Fruit fly (Drosophila melanogaster) whole organism, embryonic: ENCODE results near the gene CG43925.

ENCODE experiments used
- CG10147 ChIP-seq: fragments of 200-800 bp; sonication (Bioruptor generic); optimal IDR thresholded peaks from 2 replicates; lab custom pipeline; 2019; ENCODE audit warnings: missing biosample characterization, mild to moderate bottlenecking, missing genetic modification characterization, moderate library complexity
- CG10462 ChIP-seq: fragments of 200-800 bp; sonication (Bioruptor generic); optimal IDR thresholded peaks from 2 replicates; lab custom pipeline; 2016; ENCODE audit warnings: missing biosample characterization, missing genetic modification characterization
- CG11695 ChIP-seq: fragments of 200-800 bp; sonication (Bioruptor generic); IDR thresholded peaks from 3 replicates; pipeline ENCODE4 v1.3.6; 2022; ENCODE audit warnings: missing biosample characterization, missing genetic modification characterization
- CG12236 ChIP-seq: fragments of 200-800 bp; sonication (Bioruptor generic); optimal IDR thresholded peaks from 2 replicates; lab custom pipeline; 2016; ENCODE audit warnings: missing biosample characterization, missing genetic modification characterization
- CG12659 ChIP-seq: fragments of 200-800 bp; sonication (Bioruptor generic); optimal IDR thresholded peaks from 3 replicates; lab custom pipeline; 2017; ENCODE audit warnings: mild to moderate bottlenecking, missing biosample characterization, missing genetic modification reagents, missing genetic modification characterization
- CG12942 ChIP-seq: fragments of 200-800 bp; sonication (Bioruptor generic); optimal IDR thresholded peaks from 3 replicates; lab custom pipeline; 2016; ENCODE audit warnings: missing biosample characterization, missing genetic modification characterization
- CG13775 ChIP-seq: fragments of 200-800 bp; sonication (Bioruptor generic); optimal IDR thresholded peaks from 3 replicates; lab custom pipeline; 2017; ENCODE audit warnings: missing biosample characterization, mild to moderate bottlenecking, missing genetic modification characterization
- CG15269 ChIP-seq: fragments of 200-800 bp; sonication (Bioruptor generic); optimal IDR thresholded peaks from 2 replicates; lab custom pipeline; 2018; ENCODE audit warnings: missing biosample characterization, mild to moderate bottlenecking, missing genetic modification characterization, moderate library complexity
- CG17829 ChIP-seq: fragments of 200-800 bp; optimal IDR thresholded peaks from 2 replicates; lab custom pipeline; 2019; ENCODE audit warnings: missing biosample characterization, mild to moderate bottlenecking, missing genetic modification characterization, moderate library complexity
- CG18011 ChIP-seq: fragments of 200-800 bp; sonication (Bioruptor generic); optimal IDR thresholded peaks from 2 replicates; lab custom pipeline; 2017; ENCODE audit warnings: missing biosample characterization, missing genetic modification characterization, mild to moderate bottlenecking, moderate library complexity, missing genotype
- CG18619 ChIP-seq: fragments of 200-800 bp; sonication (Bioruptor generic); optimal IDR thresholded peaks from 3 replicates; lab custom pipeline; 2017; ENCODE audit warnings: missing biosample characterization, mild to moderate bottlenecking, missing genetic modification characterization
- CG18764 ChIP-seq: fragments of 200-800 bp; sonication (Bioruptor generic); optimal IDR thresholded peaks from 3 replicates; lab custom pipeline; 2016; ENCODE audit warnings: missing biosample characterization, missing genetic modification characterization
- CG31365 ChIP-seq: fragments of 200-800 bp; sonication (Bioruptor generic); optimal IDR thresholded peaks from 2 replicates; lab custom pipeline; 2018; ENCODE audit warnings: missing biosample characterization, mild to moderate bottlenecking, missing genetic modification characterization
- CG33213 ChIP-seq: fragments of 200-800 bp; sonication (Bioruptor generic); optimal IDR thresholded peaks from 3 replicates; lab custom pipeline; 2016; ENCODE audit warnings: missing biosample characterization, missing genetic modification characterization
- CG33557 ChIP-seq: fragments of 200-800 bp; sonication (Bioruptor generic); optimal IDR thresholded peaks from 2 replicates; lab custom pipeline; 2019; ENCODE audit warnings: missing biosample characterization, mild to moderate bottlenecking, missing genetic modification characterization, moderate library complexity
- CG3407 ChIP-seq: fragments of 200-800 bp; sonication (Bioruptor generic); optimal IDR thresholded peaks from 2 replicates; lab custom pipeline; 2018; ENCODE audit warnings: missing biosample characterization, mild to moderate bottlenecking, missing genetic modification characterization
- CG34376 ChIP-seq: fragments of 200-800 bp; sonication (Bioruptor generic); optimal IDR thresholded peaks from 2 replicates; lab custom pipeline; 2018; ENCODE audit warnings: missing biosample characterization, mild to moderate bottlenecking, missing genetic modification characterization
- CG5953 ChIP-seq: fragments of 200-800 bp; sonication (Bioruptor generic); IDR thresholded peaks from 2 replicates; pipeline ENCODE4 v1.3.6; 2022; ENCODE audit warnings: missing biosample characterization, missing genetic modification characterization
- CG6254 ChIP-seq: fragments of 200-800 bp; sonication (Bioruptor generic); optimal IDR thresholded peaks from 3 replicates; lab custom pipeline; 2017; ENCODE audit warnings: mild to moderate bottlenecking, missing biosample characterization, missing genetic modification reagents, missing genetic modification characterization
- CG6654 ChIP-seq: fragments of 200-800 bp; sonication (Bioruptor generic); optimal IDR thresholded peaks from 2 replicates; lab custom pipeline; 2017; ENCODE audit warnings: missing biosample characterization, mild to moderate bottlenecking, missing genetic modification characterization
- CG8359 ChIP-seq: fragments of 200-800 bp; sonication (Bioruptor generic); optimal IDR thresholded peaks from 2 replicates; lab custom pipeline; 2017; ENCODE audit warnings: missing biosample characterization, mild to moderate bottlenecking, missing genetic modification characterization, borderline replicate concordance
- CTCF ChIP-seq: fragments of 200-800 bp; sonication (Bioruptor generic); optimal IDR thresholded peaks from 2 replicates; lab custom pipeline; 2017; ENCODE audit warnings: missing biosample characterization, mild to moderate bottlenecking, missing genetic modification characterization, moderate library complexity
- CkIIα-i1 ChIP-seq: fragments of 200-800 bp; sonication (Bioruptor generic); IDR thresholded peaks from 2 replicates; pipeline ENCODE4 v1.3.6; 2022; ENCODE audit warnings: missing biosample characterization, missing genetic modification characterization
- Dad ChIP-seq: fragments of 200-800 bp; sonication (Bioruptor generic); optimal IDR thresholded peaks from 3 replicates; lab custom pipeline; 2016; ENCODE audit warnings: missing biosample characterization, missing genetic modification characterization
- Doc3 ChIP-seq: fragments of 200-800 bp; sonication (Bioruptor generic); IDR thresholded peaks from 3 replicates; pipeline ENCODE4 v1.3.6; 2022; ENCODE audit warnings: missing biosample characterization, missing genetic modification characterization; ENCODE audit not compliant: partially characterized antibody
- E2f1 ChIP-seq: fragments of 200-800 bp; sonication (Bioruptor generic); IDR thresholded peaks from 2 replicates; pipeline ENCODE4 v1.3.6; 2022; ENCODE audit warnings: missing biosample characterization, missing genetic modification characterization
- Hmr ChIP-seq: fragments of 200-800 bp; sonication (Bioruptor generic); optimal IDR thresholded peaks from 3 replicates; lab custom pipeline; 2017; ENCODE audit warnings: mild to moderate bottlenecking, missing biosample characterization, missing genetic modification reagents, missing genetic modification characterization
- Jarid2 ChIP-seq: fragments of 200-800 bp; sonication (Bioruptor generic); optimal IDR thresholded peaks from 3 replicates; lab custom pipeline; 2017; ENCODE audit warnings: mild to moderate bottlenecking, missing biosample characterization, missing genetic modification reagents, missing genetic modification characterization
- Lhr ChIP-seq: fragments of 200-800 bp; sonication (Bioruptor generic); optimal IDR thresholded peaks from 3 replicates; lab custom pipeline; 2017; ENCODE audit warnings: mild to moderate bottlenecking, missing biosample characterization, missing genetic modification reagents, missing genetic modification characterization
- Mad ChIP-seq: fragments of 200-800 bp; sonication (Bioruptor generic); optimal IDR thresholded peaks from 2 replicates; lab custom pipeline; 2016; ENCODE audit warnings: missing biosample characterization, missing genetic modification characterization
- Opbp ChIP-seq: fragments of 200-800 bp; sonication (Bioruptor generic); IDR thresholded peaks from 3 replicates; pipeline ENCODE4 v1.3.6; 2022; ENCODE audit warnings: missing biosample characterization, missing genetic modification characterization; ENCODE audit not compliant: partially characterized antibody
- PHDP ChIP-seq: fragments of 200-800 bp; sonication (Bioruptor generic); optimal IDR thresholded peaks from 3 replicates; lab custom pipeline; 2018; ENCODE audit warnings: missing biosample characterization, mild to moderate bottlenecking, missing genetic modification characterization, moderate library complexity
- Pdp1 ChIP-seq, 2 experiments: fragments of 200-800 bp; sonication (Bioruptor generic); optimal IDR thresholded peaks; 3 replicates each; lab custom pipeline; 2016; ENCODE audit warnings: missing biosample characterization in 2 of 2, missing genetic modification characterization in 2 of 2, mild to moderate bottlenecking in 1 of 2, moderate library complexity in 1 of 2
- Six4 ChIP-seq: fragments of 200-800 bp; sonication (Bioruptor generic); optimal IDR thresholded peaks from 2 replicates; lab custom pipeline; 2016; ENCODE audit warnings: missing biosample characterization, missing genetic modification characterization
- corto ChIP-seq: fragments of 200-800 bp; sonication (Bioruptor generic); optimal IDR thresholded peaks from 2 replicates; lab custom pipeline; 2016; ENCODE audit warnings: missing biosample characterization, mild to moderate bottlenecking, missing genetic modification characterization, moderate library complexity
- dan ChIP-seq: fragments of 200-800 bp; sonication (Bioruptor generic); IDR thresholded peaks from 2 replicates; pipeline ENCODE4 v1.3.6; 2022; ENCODE audit warnings: missing biosample characterization, missing genetic modification characterization
- fd102C ChIP-seq: fragments of 200-800 bp; sonication (Bioruptor generic); optimal IDR thresholded peaks from 2 replicates; lab custom pipeline; 2018; ENCODE audit warnings: missing biosample characterization, mild to moderate bottlenecking, missing genetic modification characterization, moderate library complexity
- gem ChIP-seq: fragments of 200-800 bp; sonication (Bioruptor generic); optimal IDR thresholded peaks from 2 replicates; lab custom pipeline; 2019; ENCODE audit warnings: missing biosample characterization, mild to moderate bottlenecking, missing genetic modification characterization, moderate library complexity
- gfzf ChIP-seq: fragments of 200-800 bp; sonication (Bioruptor generic); optimal IDR thresholded peaks from 2 replicates; lab custom pipeline; 2016; ENCODE audit warnings: missing biosample characterization, mild to moderate bottlenecking, missing genetic modification characterization, moderate library complexity
- hb ChIP-seq: fragments of 200-800 bp; sonication (Bioruptor generic); IDR thresholded peaks from 3 replicates; pipeline ENCODE4 v1.3.6; 2022; ENCODE audit warnings: missing biosample characterization, missing genetic modification characterization; ENCODE audit not compliant: partially characterized antibody
- kni ChIP-seq: fragments of 200-800 bp; sonication (Bioruptor generic); optimal IDR thresholded peaks from 3 replicates; lab custom pipeline; 2017; ENCODE audit warnings: mild to moderate bottlenecking, missing biosample characterization, missing genetic modification reagents, missing genetic modification characterization
- nom ChIP-seq: fragments of 200-800 bp; sonication (Bioruptor generic); optimal IDR thresholded peaks from 2 replicates; lab custom pipeline; 2017; ENCODE audit warnings: missing biosample characterization, missing genetic modification characterization, mild to moderate bottlenecking, moderate library complexity, missing genetic modification reagents
- odd ChIP-seq: fragments of 200-800 bp; sonication (Bioruptor generic); optimal IDR thresholded peaks from 2 replicates; lab custom pipeline; 2017; ENCODE audit warnings: missing biosample characterization, mild to moderate bottlenecking, missing genetic modification characterization
- peb ChIP-seq: fragments of 200-800 bp; sonication (Bioruptor generic); IDR thresholded peaks from 2 replicates; pipeline ENCODE4 v1.3.6; 2022; ENCODE audit warnings: missing biosample characterization, missing genetic modification characterization
- pum ChIP-seq: fragments of 200-800 bp; sonication (Bioruptor generic); optimal IDR thresholded peaks from 2 replicates; lab custom pipeline; 2016; ENCODE audit warnings: missing biosample characterization, missing genetic modification characterization
- sens-2 ChIP-seq: fragments of 200-800 bp; sonication (Bioruptor generic); IDR thresholded peaks from 2 replicates; pipeline ENCODE4 v1.3.6; 2022; ENCODE audit warnings: missing biosample characterization, missing genetic modification characterization
- tio ChIP-seq: fragments of 200-800 bp; sonication (Bioruptor generic); optimal IDR thresholded peaks from 2 replicates; lab custom pipeline; 2017; ENCODE audit warnings: missing biosample characterization, missing genetic modification characterization, inconsistent platforms
- tna ChIP-seq: fragments of 200-800 bp; sonication (Bioruptor generic); IDR thresholded peaks from 2 replicates; pipeline ENCODE4 v1.3.6; 2022; ENCODE audit warnings: missing biosample characterization, missing genetic modification characterization; ENCODE audit not compliant: partially characterized antibody
- unpg ChIP-seq: fragments of 200-800 bp; sonication (Bioruptor generic); optimal IDR thresholded peaks from 3 replicates; lab custom pipeline; 2018; ENCODE audit warnings: missing biosample characterization, mild to moderate bottlenecking, missing genetic modification characterization, moderate library complexity

Gene CG43925

DNA sequence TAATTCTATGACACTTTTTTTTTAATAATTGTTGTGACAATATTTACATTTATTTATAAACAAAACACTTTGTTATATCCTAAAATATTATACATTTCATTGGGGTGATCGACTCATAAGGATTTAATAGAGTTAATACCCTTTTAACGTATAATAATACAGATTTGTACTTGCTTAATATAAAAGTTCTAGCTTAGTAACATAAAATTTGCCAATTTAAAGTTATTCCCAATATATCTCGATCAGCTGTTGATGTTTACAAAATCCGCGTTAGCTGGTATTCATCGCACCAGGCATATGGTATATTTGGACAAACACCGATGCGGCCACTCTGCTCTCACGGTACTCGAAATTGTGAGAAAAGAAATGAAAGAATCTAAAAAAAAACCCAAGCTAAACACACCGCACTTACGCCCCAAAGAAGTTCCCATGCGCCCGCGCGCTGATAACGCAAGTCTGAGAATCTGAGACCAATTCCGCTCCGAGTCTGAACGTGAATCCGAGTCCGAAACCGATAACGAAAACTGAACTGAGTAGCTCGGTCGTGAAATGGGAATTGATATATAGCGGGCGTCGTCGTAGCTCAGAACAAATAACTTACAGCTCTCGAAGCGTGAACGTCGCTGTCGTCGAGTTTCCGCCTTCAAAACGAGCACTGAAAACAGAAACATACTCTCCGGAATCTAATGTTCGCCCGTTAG, 27.4 kb downstream of the CG43925 start, which contains the start of gene Pect (continued):
- TF ChIP-seq gem (no peak), Dad (GFP tag; lab: Kevin White, UChicago) (no peak), CG12236 (GFP tag; lab: Kevin White, UChicago) (no peak), CG15269 (tag; lab: Kevin White, UChicago) (no peak), Six4 (GFP tag; lab: Kevin White, UChicago) (peak; percentile 4), tio (GFP tag; lab: Kevin White, UChicago) (no peak), CG5953 (GFP tag; lab: Robert Waterston, UW) (no peak), dan (GFP tag; lab: Robert Waterston, UW) (no peak), CG6254 (GFP tag; lab: Kevin White, UChicago) (no peak), Jarid2 (GFP tag; lab: Kevin White, UChicago) (peak; percentile 65), CG33213 (GFP tag; lab: Kevin White, UChicago) (peak; percentile 0), CG10147 (no peak), CG17829 (tag; lab: Kevin White, UChicago) (peak; percentile 14), tna (no peak; the same call in 1 of the 2 replicates), CG34376 (GFP tag; lab: Kevin White, UChicago) (peak; percentile 96), E2f1 (GFP tag; lab: Robert Waterston, UW) (peak; percentile 54; the same call in 1 of the 2 replicates), odd (GFP tag; lab: Kevin White, UChicago) (no peak), kni (GFP tag; lab: Kevin White, UChicago) (no peak), CG13775 (GFP tag; lab: Kevin White, UChicago) (peak; percentile 52), CG6654 (GFP tag; lab: Kevin White, UChicago) (no peak), CG12942 (GFP tag; lab: Kevin White, UChicago) (no peak), Hmr (GFP tag; lab: Kevin White, UChicago) (peak; percentile 6), CG8359 (no peak), CkIIα-i1 (no peak), gfzf (GFP tag; lab: Kevin White, UChicago) (peak; percentile 89), Opbp (peak; percentile 63; the same call in 2 of the 3 replicates), Lhr (GFP tag; lab: Kevin White, UChicago) (peak; percentile 60), PHDP (tag; lab: Kevin White, UChicago) (no peak), corto (GFP tag; lab: Kevin White, UChicago) (no peak), pum (no peak), CG11695 (GFP tag; lab: Robert Waterston, UW) (no peak), peb (GFP tag; lab: Robert Waterston, UW) (no peak), CG33557 (no peak), nom (GFP tag; lab: Kevin White, UChicago) (no peak), CTCF (GFP tag; lab: Kevin White, UChicago) (no peak), CG12659 (GFP tag; lab: Kevin White, UChicago) (peak; percentile 11), sens-2 (GFP tag; lab: Robert Waterston, UW) (no peak), CG31365 (tag; lab: Kevin White, UChicago) (no peak), CG10462 (GFP tag; lab: Kevin White, UChicago) (no peak), hb (GFP tag; lab: Robert Waterston, UW) (no peak), Doc3 (0 out of 3 replicates have a peak, but pooled peaks have one; percentile 36), CG18764 (GFP tag; lab: Kevin White, UChicago) (no peak), CG18011 (GFP tag; lab: Kevin White, UChicago) (peak; percentile 8), CG3407 (GFP tag; lab: Kevin White, UChicago) (no peak), unpg (no peak), Mad (GFP tag; lab: Kevin White, UChicago) (no peak), CG18619 (GFP tag; lab: Kevin White, UChicago) (no peak), Pdp1 (GFP tag; optimal IDR thresholded peaks at IDR 0.05; lab: Kevin White, UChicago) (no peak), fd102C (GFP tag; lab: Kevin White, UChicago) (no peak)
